Fruit fly (Drosophila melanogaster): ENCODE data around the gene CG14913.

DNA sequence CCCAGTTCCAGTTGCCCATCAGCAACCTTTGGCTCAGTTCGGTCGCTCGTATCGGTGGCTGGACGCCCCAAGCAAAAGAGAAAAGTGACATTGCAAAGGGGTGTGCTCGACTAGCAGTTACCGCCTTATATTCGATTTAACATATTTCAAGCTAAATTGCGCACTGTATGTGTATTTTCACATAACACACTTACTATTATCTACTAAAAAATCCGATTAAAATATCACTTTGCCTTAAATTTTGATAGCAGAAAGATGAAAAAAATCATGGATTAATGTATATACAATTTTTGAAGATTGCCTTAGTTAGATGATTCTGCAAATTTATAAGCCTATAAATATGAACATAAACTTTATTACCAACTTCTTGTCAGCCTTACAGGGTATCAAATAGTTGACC lies 4.8 kb downstream of the CG14913 start:
- TF ChIP-seq kay (GFP tag; ENCODE audit: borderline replicate concordance), result no peak
- TF ChIP-seq CG11617 (GFP tag; optimal IDR thresholded peaks at IDR 0.05), result no peak
- no peak for TF ChIP-seq cnc (optimal IDR thresholded peaks at IDR 0.05)
- TF ChIP-seq cic (GFP tag; optimal IDR thresholded peaks at IDR 0.05), result no peak
- no peak for TF ChIP-seq CG7045 (GFP tag; optimal IDR thresholded peaks at IDR 0.05)
- no peak for TF ChIP-seq Crg-1 (GFP tag; optimal IDR thresholded peaks at IDR 0.05)
- TF ChIP-seq CG12768 (GFP tag; optimal IDR thresholded peaks at IDR 0.05), result no peak
- TF ChIP-seq ovo (GFP tag; optimal IDR thresholded peaks at IDR 0.05), result no peak
- no peak for TF ChIP-seq CG14711 (tag; optimal IDR thresholded peaks at IDR 0.05)
- TF ChIP-seq tj (GFP tag; optimal IDR thresholded peaks at IDR 0.05), result no peak
- no peak for TF ChIP-seq CG7101 (tag; optimal IDR thresholded peaks at IDR 0.05)

All from whole organism, adult.